Worm (Caenorhabditis elegans) whole organism, mixed stage, embryonic: ENCODE data around the gene dct-17.

Experiments used
- ceh-39 ChIP-seq: fragments of 150-350 bp; optimal IDR thresholded peaks from 2 replicates; lab custom pipeline; 2014; ENCODE audit warnings: missing biosample characterization, missing genetic modification characterization
- elt-3 ChIP-seq: fragments of 150-350 bp; optimal IDR thresholded peaks from 2 replicates; lab custom pipeline; 2014; ENCODE audit warnings: missing biosample characterization, missing genetic modification characterization
- mab-5 ChIP-seq: fragments of 150-350 bp; optimal IDR thresholded peaks from 2 replicates; lab custom pipeline; 2014; ENCODE audit warnings: missing biosample characterization, missing genetic modification characterization
- mep-1 ChIP-seq: fragments of 150-350 bp; optimal IDR thresholded peaks from 2 replicates; lab custom pipeline; 2017; ENCODE audit warnings: missing biosample characterization, missing genetic modification reagents, missing genetic modification characterization, inconsistent platforms
- snpc-4 ChIP-seq: fragments of 150-350 bp; optimal IDR thresholded peaks from 2 replicates; lab custom pipeline; 2014; ENCODE audit warnings: missing biosample characterization, missing genetic modification characterization
- ztf-11 ChIP-seq: fragments of 150-350 bp; optimal IDR thresholded peaks from 2 replicates; lab custom pipeline; 2014; ENCODE audit warnings: missing biosample characterization, missing genetic modification characterization

DNA sequence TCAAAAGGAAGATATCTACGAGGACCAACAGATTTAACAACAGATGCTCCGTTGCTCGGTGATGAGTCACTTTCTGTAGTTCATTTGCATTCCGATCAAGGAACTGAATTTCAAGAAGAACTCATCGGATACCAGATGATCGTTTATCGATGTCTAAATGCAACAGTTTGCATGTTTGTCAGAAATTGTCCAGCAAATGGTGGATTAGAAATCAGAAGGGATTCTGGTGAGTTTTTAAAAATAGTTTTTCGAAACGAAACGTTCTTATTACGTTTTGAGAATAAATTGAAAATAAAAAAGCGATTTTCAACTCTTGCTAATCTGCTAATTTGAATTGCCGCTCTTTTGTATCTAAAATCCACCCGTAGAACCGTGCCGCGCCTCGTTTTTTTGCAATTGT lies 50.7 kb downstream of the dct-17 start:
- TF ChIP-seq snpc-4 (tag; lab: Kevin White, UChicago), result no peak
- TF ChIP-seq mep-1 (tag; lab: Kevin White, UChicago), result no peak
- TF ChIP-seq mab-5 (tag; lab: Kevin White, UChicago), result no peak
- no peak for TF ChIP-seq ztf-11 (tag; lab: Kevin White, UChicago)
- no peak for TF ChIP-seq elt-3 (tag; lab: Kevin White, UChicago)
- TF ChIP-seq ceh-39 (tag; lab: Kevin White, UChicago), result no peak
